Worm (Caenorhabditis elegans): ENCODE measurements around the gene F38E11.9.

The F38E11.9 gene

DNA sequence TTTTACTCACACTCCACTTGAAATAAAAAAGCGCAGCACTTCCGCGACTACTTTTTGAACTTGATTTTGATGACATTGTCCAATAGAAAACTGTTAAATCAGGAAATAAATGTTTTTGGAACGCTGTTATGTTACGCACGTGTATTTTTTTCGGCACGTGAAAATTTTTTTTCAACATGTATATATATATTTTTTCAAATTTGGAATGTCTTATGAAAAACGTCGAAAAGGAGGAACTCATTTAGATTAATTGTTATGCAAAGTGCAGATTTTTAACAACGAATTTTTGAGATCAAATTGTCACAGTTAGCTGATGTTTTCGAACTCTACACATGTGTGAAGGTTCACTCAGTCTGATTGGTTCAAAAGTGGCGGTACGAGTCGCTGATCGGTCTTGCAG, 45.3 kb downstream of the F38E11.9 start, which contains the start of gene F56D5.2:
TSS of gene F56D5.2 (minus strand) at position 101 of the 400 bp plus-strand sequence.
- TF ChIP-seq tag-97 (GFP tag; IDR thresholded peaks at IDR 0.05) (no peak), snpc-1.2 (GFP tag; IDR thresholded peaks at IDR 0.05) (no peak), aha-1 (tag) (peak; percentile 66), mxl-2 (GFP tag; conservative IDR thresholded peaks at IDR 0.05) (no peak)

DNA sequence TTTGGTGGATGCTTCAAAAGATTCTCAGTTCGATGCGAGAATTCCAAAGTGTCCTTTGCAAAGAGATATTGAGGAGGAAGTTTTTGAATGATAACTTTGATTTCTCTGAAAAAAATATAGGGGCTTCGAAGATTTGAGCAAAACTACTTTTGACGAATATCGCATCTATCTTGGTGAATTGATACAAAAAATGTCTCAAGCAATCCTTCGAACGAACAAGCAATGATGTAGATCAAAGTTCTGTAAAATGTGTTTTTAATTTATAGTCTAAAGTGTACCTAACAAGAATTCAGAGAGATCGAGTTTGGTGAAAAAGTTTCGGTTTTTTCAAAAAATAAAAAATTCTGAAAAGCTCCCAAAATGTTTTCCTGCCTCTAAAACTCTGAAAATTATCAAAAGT, 46.6 kb downstream of the F38E11.9 start, which contains the start of gene F56D5.3:
TSS of gene F56D5.3 (plus strand) at position 301 of the 400 bp plus-strand sequence.
- TF ChIP-seq mxl-3 (GFP tag; optimal IDR thresholded peaks at IDR 0.05), result no peak
- TF ChIP-seq egl-27 (tag; optimal IDR thresholded peaks at IDR 0.05), result no peak
- no peak for TF ChIP-seq mdt-29 (GFP tag; IDR thresholded peaks at IDR 0.05)
- no peak for TF ChIP-seq ceh-62 (tag; optimal IDR thresholded peaks at IDR 0.05)
- no peak for TF ChIP-seq dmd-6 (GFP tag; IDR thresholded peaks at IDR 0.05)
- TF ChIP-seq lin-13 (GFP tag; optimal IDR thresholded peaks at IDR 0.05), result no peak
- TF ChIP-seq attf-4 (tag; optimal IDR thresholded peaks at IDR 0.05), result no peak
- TF ChIP-seq R02D3.7 (tag; optimal IDR thresholded peaks at IDR 0.05), result no peak
- TF ChIP-seq zag-1 (tag; optimal IDR thresholded peaks at IDR 0.05), result no peak
- no peak for TF ChIP-seq ceh-44 (GFP tag; IDR thresholded peaks at IDR 0.05)
- TF ChIP-seq lim-7 (GFP tag; IDR thresholded peaks at IDR 0.05), result no peak
- no peak for TF ChIP-seq F10B5.3 (tag; optimal IDR thresholded peaks at IDR 0.05)

DNA sequence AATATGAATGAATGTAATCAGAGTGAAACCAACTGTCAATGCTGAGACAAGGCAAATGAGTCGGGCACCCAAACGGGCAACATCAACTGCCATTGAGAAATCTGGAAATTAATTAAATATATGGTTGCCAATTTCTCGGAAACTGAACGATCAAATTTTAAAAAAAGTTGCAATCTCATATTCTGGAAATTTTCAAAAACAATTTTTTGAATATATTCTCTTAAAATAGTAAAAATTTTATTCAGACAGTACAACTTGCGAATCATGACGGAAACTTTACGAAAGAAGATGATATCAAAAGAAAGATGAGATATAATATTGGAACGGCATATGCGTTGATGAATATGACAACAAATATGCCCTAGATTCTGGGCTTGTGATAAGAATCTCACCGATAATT, 47.7 kb downstream of the F38E11.9 start, which contains the start of gene col-121:
TSS of gene col-121 (minus strand) at position 101 of the 400 bp plus-strand sequence.
- TF ChIP-seq F49E8.2 (tag; optimal IDR thresholded peaks at IDR 0.05; ENCODE audit: borderline replicate concordance), result no peak
